Worm (Caenorhabditis elegans) whole organism, late embryonic: ENCODE measurements around the gene Y57G11C.28.

Experiments
- C08G9.2 ChIP-seq: sonication (generic microtip); optimal IDR thresholded peaks from 2 replicates; lab custom pipeline; 2016; ENCODE audit warnings: mild to moderate bottlenecking, missing genetic modification characterization, moderate library complexity, missing compliant biosample characterization
- F13H6.1 ChIP-seq: sonication (generic microtip); optimal IDR thresholded peaks from 2 replicates; lab custom pipeline; 2016; ENCODE audit warnings: missing genetic modification characterization, missing compliant biosample characterization
- K02D7.2 ChIP-seq: sonication (generic microtip); optimal IDR thresholded peaks from 2 replicates; lab custom pipeline; 2017; ENCODE audit warnings: mild to moderate bottlenecking, missing genetic modification characterization, missing compliant biosample characterization
- ama-1 ChIP-seq: fragments of 150-350 bp; optimal IDR thresholded peaks from 2 replicates; lab custom pipeline; 2014
- ceh-18 ChIP-seq: sonication (generic microtip); optimal IDR thresholded peaks from 2 replicates; lab custom pipeline; 2016; ENCODE audit warnings: missing genetic modification characterization, missing compliant biosample characterization
- ceh-19 ChIP-seq: fragments of 200-800 bp; sonication (Bioruptor generic); optimal IDR thresholded peaks from 2 replicates; lab custom pipeline; 2018; ENCODE audit warnings: mild to moderate bottlenecking, missing genetic modification characterization, missing compliant biosample characterization
- ceh-2 ChIP-seq: sonication (generic microtip); optimal IDR thresholded peaks from 2 replicates; lab custom pipeline; 2016; ENCODE audit warnings: missing genotype, missing genetic modification characterization, missing compliant biosample characterization
- ceh-22 ChIP-seq: sonication (generic microtip); optimal IDR thresholded peaks from 2 replicates; lab custom pipeline; 2017; ENCODE audit warnings: missing biosample characterization, missing genetic modification characterization
- ceh-24 ChIP-seq: sonication (generic microtip); optimal IDR thresholded peaks from 2 replicates; lab custom pipeline; 2016; ENCODE audit warnings: mild to moderate bottlenecking, missing genetic modification characterization, missing compliant biosample characterization
- ceh-31 ChIP-seq: sonication (generic microtip); optimal IDR thresholded peaks from 2 replicates; lab custom pipeline; 2016; ENCODE audit warnings: missing genetic modification characterization, missing compliant biosample characterization
- ceh-45 ChIP-seq: fragments of 200-800 bp; sonication (Bioruptor generic); IDR thresholded peaks from 2 replicates; pipeline ENCODE4 v1.3.6; 2022; ENCODE audit warnings: missing genetic modification reagents, missing genetic modification characterization, missing compliant biosample characterization
- ceh-48 ChIP-seq: sonication (generic microtip); optimal IDR thresholded peaks from 2 replicates; lab custom pipeline; 2016; ENCODE audit warnings: missing genetic modification characterization, inconsistent platforms, missing compliant biosample characterization
- ceh-9 ChIP-seq: sonication (generic microtip); optimal IDR thresholded peaks from 2 replicates; lab custom pipeline; 2016; ENCODE audit warnings: mild to moderate bottlenecking, missing genetic modification characterization, inconsistent platforms, missing compliant biosample characterization
- che-1 ChIP-seq: sonication (generic microtip); optimal IDR thresholded peaks from 2 replicates; lab custom pipeline; 2016; ENCODE audit warnings: mild to moderate bottlenecking, missing genetic modification characterization, missing compliant biosample characterization
- dmd-4 ChIP-seq: sonication (generic microtip); optimal IDR thresholded peaks from 2 replicates; lab custom pipeline; 2016; ENCODE audit warnings: borderline replicate concordance, missing genetic modification characterization, missing compliant biosample characterization
- dve-1 ChIP-seq: sonication (generic microtip); optimal IDR thresholded peaks from 2 replicates; lab custom pipeline; 2017; ENCODE audit warnings: antibody characterized with exemption, mild to moderate bottlenecking, missing genetic modification characterization, missing compliant biosample characterization
- elt-2 ChIP-seq: sonication (generic microtip); optimal IDR thresholded peaks from 2 replicates; lab custom pipeline; 2016; ENCODE audit warnings: missing genetic modification reagents, missing genetic modification characterization, missing compliant biosample characterization
- elt-4 ChIP-seq: sonication (generic microtip); optimal IDR thresholded peaks from 2 replicates; lab custom pipeline; 2016; ENCODE audit warnings: missing genetic modification characterization, missing compliant biosample characterization
- ets-4 ChIP-seq: sonication (generic microtip); optimal IDR thresholded peaks from 2 replicates; lab custom pipeline; 2016; ENCODE audit warnings: missing genetic modification characterization, missing compliant biosample characterization
- eyg-1 ChIP-seq: sonication (generic microtip); optimal IDR thresholded peaks from 2 replicates; lab custom pipeline; 2016; ENCODE audit warnings: missing genotype, missing genetic modification characterization, missing compliant biosample characterization
- fax-1 ChIP-seq: sonication (generic microtip); optimal IDR thresholded peaks from 2 replicates; lab custom pipeline; 2016; ENCODE audit warnings: missing genotype, missing genetic modification characterization, missing compliant biosample characterization
- fkh-10 ChIP-seq: fragments of 150-350 bp; optimal IDR thresholded peaks from 2 replicates; lab custom pipeline; 2014; ENCODE audit warnings: missing biosample characterization, missing genetic modification reagents, missing genetic modification characterization
- gmeb-2 ChIP-seq: sonication (generic microtip); optimal IDR thresholded peaks from 2 replicates; lab custom pipeline; 2016; ENCODE audit warnings: missing genetic modification characterization, inconsistent platforms, missing compliant biosample characterization
- hlh-8 ChIP-seq: sonication (generic microtip); optimal IDR thresholded peaks from 2 replicates; lab custom pipeline; 2016; ENCODE audit warnings: missing genotype, missing genetic modification characterization, missing compliant biosample characterization
- lim-6 ChIP-seq: sonication (generic microtip); optimal IDR thresholded peaks from 2 replicates; lab custom pipeline; 2016; ENCODE audit warnings: missing genetic modification characterization, missing compliant biosample characterization
- lin-11 ChIP-seq: fragments of 200-800 bp; sonication (Bioruptor generic); optimal IDR thresholded peaks from 2 replicates; lab custom pipeline; 2018; ENCODE audit warnings: mild to moderate bottlenecking, missing genetic modification characterization, missing compliant biosample characterization
- nfya-1 ChIP-seq: sonication (generic microtip); optimal IDR thresholded peaks from 2 replicates; lab custom pipeline; 2017; ENCODE audit warnings: missing genetic modification characterization, mild to moderate bottlenecking, missing compliant biosample characterization, antibody characterized with exemption, moderate library complexity
- nhr-11 ChIP-seq: fragments of 150-350 bp; optimal IDR thresholded peaks from 2 replicates; lab custom pipeline; 2014; ENCODE audit warnings: missing biosample characterization, missing genetic modification characterization
- npax-4 ChIP-seq: sonication (generic microtip); optimal IDR thresholded peaks from 2 replicates; lab custom pipeline; 2016; ENCODE audit warnings: missing genetic modification characterization, missing compliant biosample characterization
- pax-1 ChIP-seq: fragments of 150-350 bp; optimal IDR thresholded peaks from 2 replicates; lab custom pipeline; 2014; ENCODE audit warnings: missing biosample characterization, missing genetic modification characterization
- pha-4 ChIP-seq: fragments of 150-350 bp; optimal IDR thresholded peaks from 2 replicates; lab custom pipeline; 2018; ENCODE audit warnings: missing biosample characterization, missing genetic modification reagents, missing genetic modification characterization
- pros-1 ChIP-seq: fragments of 150-350 bp; optimal IDR thresholded peaks from 2 replicates; lab custom pipeline; 2014; ENCODE audit warnings: missing biosample characterization, missing genetic modification reagents, missing genetic modification characterization
- ref-2 ChIP-seq: sonication (generic microtip); optimal IDR thresholded peaks from 2 replicates; lab custom pipeline; 2016; ENCODE audit warnings: missing genetic modification characterization, missing compliant biosample characterization
- rnt-1 ChIP-seq: sonication (generic microtip); optimal IDR thresholded peaks from 2 replicates; lab custom pipeline; 2016; ENCODE audit warnings: missing genetic modification characterization, missing compliant biosample characterization
- sdc-2 ChIP-seq: sonication (generic microtip); optimal IDR thresholded peaks from 2 replicates; lab custom pipeline; 2016; ENCODE audit warnings: missing genotype, missing genetic modification characterization, missing compliant biosample characterization
- sox-2 ChIP-seq: fragments of 200-800 bp; sonication (Bioruptor generic); IDR thresholded peaks from 2 replicates; pipeline ENCODE4 v1.3.6; 2022; ENCODE audit warnings: missing genetic modification reagents, missing genetic modification characterization, missing compliant biosample characterization
- tbx-7 ChIP-seq: sonication (generic microtip); optimal IDR thresholded peaks from 2 replicates; lab custom pipeline; 2016; ENCODE audit warnings: missing genotype, missing genetic modification characterization, missing compliant biosample characterization
- ttx-3 ChIP-seq: sonication (generic microtip); optimal IDR thresholded peaks from 2 replicates; lab custom pipeline; 2016; ENCODE audit warnings: missing genetic modification reagents, missing genetic modification characterization, missing compliant biosample characterization
- unc-3 ChIP-seq, 2 experiments: fragments of 200-800 bp in 1 of 2; sonication (Bioruptor generic) in 1 of 2; sonication (generic microtip) in 1 of 2; conservative IDR thresholded peaks in 1 of 2; optimal IDR thresholded peaks in 1 of 2; 2 replicates each; pipeline versions ENCODE4 v1.3.6 to Lab custom; 2016 to 2022; ENCODE audit warnings: missing compliant biosample characterization in 2 of 2, missing genetic modification characterization in 2 of 2, missing genetic modification reagents in 1 of 2
- unc-42 ChIP-seq: sonication (generic microtip); optimal IDR thresholded peaks from 2 replicates; lab custom pipeline; 2016; ENCODE audit warnings: missing genotype, missing genetic modification characterization, missing compliant biosample characterization
- unc-55 ChIP-seq: sonication (generic microtip); optimal IDR thresholded peaks from 2 replicates; lab custom pipeline; 2017; ENCODE audit warnings: missing biosample characterization, missing genetic modification reagents, missing genetic modification characterization
- zip-5 ChIP-seq: sonication (generic microtip); optimal IDR thresholded peaks from 2 replicates; lab custom pipeline; 2016; ENCODE audit warnings: missing genetic modification characterization, missing compliant biosample characterization
- ztf-16 ChIP-seq: sonication (generic microtip); optimal IDR thresholded peaks from 2 replicates; lab custom pipeline; 2017; ENCODE audit warnings: missing genetic modification characterization, missing compliant biosample characterization

The Y57G11C.28 gene

ce11 chrIV:14953802-14954201 lies 24.3 kb downstream of the Y57G11C.28 start:
- no peak for TF ChIP-seq pax-1 (tag; lab: Kevin White, UChicago)
- TF ChIP-seq pros-1: no peak
- no peak for TF ChIP-seq zip-5 (tag; lab: Kevin White, UChicago)
- no peak for TF ChIP-seq hlh-8 (tag; lab: Kevin White, UChicago)
- no peak for TF ChIP-seq C08G9.2 (tag; lab: Kevin White, UChicago)
- no peak for TF ChIP-seq K02D7.2
- TF ChIP-seq ceh-48: no peak
- no peak for TF ChIP-seq eyg-1 (tag; lab: Kevin White, UChicago)
- no peak for TF ChIP-seq sdc-2 (tag; lab: Kevin White, UChicago)

ce11 chrIV:14954842-14955241 lies 25.3 kb downstream of the Y57G11C.28 start:
- TF ChIP-seq unc-42 (no peak), npax-4 (tag; lab: Kevin White, UChicago) (no peak), hlh-8 (tag; lab: Kevin White, UChicago) (no peak), ceh-2 (tag; lab: Kevin White, UChicago) (no peak), ceh-19 (no peak)
- TF ChIP-seq, all 69 proteins: peak for 0

- TF ChIP-seq ztf-16 (tag; lab: Kevin White, UChicago): no peak
- TF ChIP-seq elt-2 (tag; lab: Kevin White, UChicago): peak; percentile 14
- TF ChIP-seq ama-1 (lab: Kevin White, UChicago): peak; percentile 44
- TF ChIP-seq ets-4: no peak
- TF ChIP-seq, all 69 proteins: peak for 2
These were observed 27.3 kb downstream of the Y57G11C.28 start for ce11 chrIV:14956693-14957281.

- TF ChIP-seq ceh-31 (tag; lab: Kevin White, UChicago) (no peak), elt-4 (no peak), nhr-11 (tag; lab: Kevin White, UChicago) (no peak)
These were observed 29.0 kb downstream of the Y57G11C.28 start, which contains the start of gene Y41E3.1 for ce11 chrIV:14958551-14958950. TSS of gene Y41E3.1 (minus strand) at chrIV:14958874.

- TF ChIP-seq hlh-8 (tag; lab: Kevin White, UChicago) (no peak), unc-3 (GFP tag; conservative IDR thresholded peaks at IDR 0.05; lab: Robert Waterston, UW) (no peak), unc-3 (tag; optimal IDR thresholded peaks at IDR 0.05; lab: Kevin White, UChicago) (no peak), ets-4 (no peak), gmeb-2 (no peak), ttx-3 (no peak), nfya-1 (tag; lab: Kevin White, UChicago) (peak; percentile 63), pha-4 (no peak), C08G9.2 (tag; lab: Kevin White, UChicago) (no peak), ceh-2 (tag; lab: Kevin White, UChicago) (no peak), ceh-22 (tag; lab: Kevin White, UChicago) (no peak), che-1 (tag; lab: Kevin White, UChicago) (no peak), zip-5 (tag; lab: Kevin White, UChicago) (no peak), sox-2 (GFP tag; lab: Robert Waterston, UW) (no peak), ceh-48 (no peak), ref-2 (no peak), fkh-10 (GFP tag; lab: Kevin White, UChicago) (no peak), unc-42 (peak; percentile 22), rnt-1 (tag; lab: Kevin White, UChicago) (peak; percentile 27), lin-11 (tag; lab: Kevin White, UChicago) (no peak), ceh-24 (tag; lab: Kevin White, UChicago) (no peak), tbx-7 (tag; lab: Kevin White, UChicago) (no peak), sdc-2 (tag; lab: Kevin White, UChicago) (no peak), F13H6.1 (tag; lab: Kevin White, UChicago) (no peak), ceh-45 (no peak), ceh-9 (no peak), npax-4 (tag; lab: Kevin White, UChicago) (no peak), ceh-19 (no peak), ztf-16 (tag; lab: Kevin White, UChicago) (no peak), unc-55 (GFP tag; lab: Kevin White, UChicago) (peak; percentile 51), fax-1 (tag; lab: Kevin White, UChicago) (no peak), dmd-4 (tag; lab: Kevin White, UChicago) (no peak), elt-2 (tag; lab: Kevin White, UChicago) (peak; percentile 98), lim-6 (no peak), ceh-18 (no peak), dve-1 (tag; lab: Kevin White, UChicago) (no peak)
These were observed 29.9 kb downstream of the Y57G11C.28 start for ce11 chrIV:14959375-14959774.
